Worm (Caenorhabditis elegans) whole organism, late embryonic: ENCODE data around the gene clec-226.

Source experiments
- C08G9.2 ChIP-seq: sonication (generic microtip); optimal IDR thresholded peaks from 2 replicates; lab custom pipeline; 2016; ENCODE audit warnings: mild to moderate bottlenecking, missing genetic modification characterization, moderate library complexity, missing compliant biosample characterization
- C38D4.7 ChIP-seq: fragments of 200-800 bp; sonication (Bioruptor generic); optimal IDR thresholded peaks from 2 replicates; lab custom pipeline; 2018; ENCODE audit warnings: mild to moderate bottlenecking, missing genetic modification characterization, moderate library complexity, missing compliant biosample characterization
- F13H6.1 ChIP-seq: sonication (generic microtip); optimal IDR thresholded peaks from 2 replicates; lab custom pipeline; 2016; ENCODE audit warnings: missing genetic modification characterization, missing compliant biosample characterization
- K09A11.1 ChIP-seq: sonication (generic microtip); optimal IDR thresholded peaks from 2 replicates; lab custom pipeline; 2017; ENCODE audit warnings: antibody characterized with exemption, mild to moderate bottlenecking, missing genetic modification characterization, missing compliant biosample characterization; ENCODE audit not compliant: insufficient read depth
- Y22D7AL.16 ChIP-seq: sonication (generic microtip); optimal IDR thresholded peaks from 2 replicates; lab custom pipeline; 2016; ENCODE audit warnings: missing genetic modification characterization, missing compliant biosample characterization
- ahr-1 ChIP-seq: sonication (generic microtip); optimal IDR thresholded peaks from 2 replicates; lab custom pipeline; 2016; ENCODE audit warnings: missing genetic modification characterization, missing compliant biosample characterization
- ceh-19 ChIP-seq: fragments of 200-800 bp; sonication (Bioruptor generic); optimal IDR thresholded peaks from 2 replicates; lab custom pipeline; 2018; ENCODE audit warnings: mild to moderate bottlenecking, missing genetic modification characterization, missing compliant biosample characterization
- ceh-22 ChIP-seq: sonication (generic microtip); optimal IDR thresholded peaks from 2 replicates; lab custom pipeline; 2017; ENCODE audit warnings: missing biosample characterization, missing genetic modification characterization
- ceh-24 ChIP-seq: sonication (generic microtip); optimal IDR thresholded peaks from 2 replicates; lab custom pipeline; 2016; ENCODE audit warnings: mild to moderate bottlenecking, missing genetic modification characterization, missing compliant biosample characterization
- ceh-31 ChIP-seq: sonication (generic microtip); optimal IDR thresholded peaks from 2 replicates; lab custom pipeline; 2016; ENCODE audit warnings: missing genetic modification characterization, missing compliant biosample characterization
- ceh-34 ChIP-seq: sonication (generic microtip); optimal IDR thresholded peaks from 2 replicates; lab custom pipeline; 2016; ENCODE audit warnings: mild to moderate bottlenecking, missing genetic modification characterization, missing compliant biosample characterization
- ceh-45 ChIP-seq: fragments of 200-800 bp; sonication (Bioruptor generic); IDR thresholded peaks from 2 replicates; pipeline ENCODE4 v1.3.6; 2022; ENCODE audit warnings: missing genetic modification reagents, missing genetic modification characterization, missing compliant biosample characterization
- ceh-6 ChIP-seq: fragments of 200-800 bp; sonication (Bioruptor generic); optimal IDR thresholded peaks from 2 replicates; lab custom pipeline; 2018; ENCODE audit warnings: mild to moderate bottlenecking, missing genetic modification characterization, missing compliant biosample characterization
- ceh-9 ChIP-seq: sonication (generic microtip); optimal IDR thresholded peaks from 2 replicates; lab custom pipeline; 2016; ENCODE audit warnings: mild to moderate bottlenecking, missing genetic modification characterization, inconsistent platforms, missing compliant biosample characterization
- che-1 ChIP-seq: sonication (generic microtip); optimal IDR thresholded peaks from 2 replicates; lab custom pipeline; 2016; ENCODE audit warnings: mild to moderate bottlenecking, missing genetic modification characterization, missing compliant biosample characterization
- ets-4 ChIP-seq: sonication (generic microtip); optimal IDR thresholded peaks from 2 replicates; lab custom pipeline; 2016; ENCODE audit warnings: missing genetic modification characterization, missing compliant biosample characterization
- fkh-10 ChIP-seq: fragments of 150-350 bp; optimal IDR thresholded peaks from 2 replicates; lab custom pipeline; 2014; ENCODE audit warnings: missing biosample characterization, missing genetic modification reagents, missing genetic modification characterization
- fkh-6 ChIP-seq: sonication (generic microtip); optimal IDR thresholded peaks from 2 replicates; lab custom pipeline; 2016; ENCODE audit warnings: missing genetic modification characterization, missing compliant biosample characterization
- hlh-15 ChIP-seq: sonication (generic microtip); optimal IDR thresholded peaks from 2 replicates; lab custom pipeline; 2016; ENCODE audit warnings: missing genetic modification characterization, missing compliant biosample characterization
- hlh-30 ChIP-seq: sonication (generic microtip); optimal IDR thresholded peaks from 2 replicates; lab custom pipeline; 2017; ENCODE audit warnings: antibody characterized with exemption, missing genetic modification characterization, missing compliant biosample characterization; ENCODE audit not compliant: insufficient read depth
- hlh-6 ChIP-seq: sonication (generic microtip); optimal IDR thresholded peaks from 2 replicates; lab custom pipeline; 2016; ENCODE audit warnings: missing genotype, missing genetic modification characterization, missing compliant biosample characterization
- mec-3 ChIP-seq: sonication (generic microtip); optimal IDR thresholded peaks from 2 replicates; lab custom pipeline; 2016; ENCODE audit warnings: borderline replicate concordance, missing genetic modification characterization, missing compliant biosample characterization
- nhr-11 ChIP-seq: fragments of 150-350 bp; optimal IDR thresholded peaks from 2 replicates; lab custom pipeline; 2014; ENCODE audit warnings: missing biosample characterization, missing genetic modification characterization
- nhr-232 ChIP-seq: sonication (generic microtip); optimal IDR thresholded peaks from 2 replicates; lab custom pipeline; 2016; ENCODE audit warnings: missing genetic modification characterization, missing compliant biosample characterization
- npax-4 ChIP-seq: sonication (generic microtip); optimal IDR thresholded peaks from 2 replicates; lab custom pipeline; 2016; ENCODE audit warnings: missing genetic modification characterization, missing compliant biosample characterization
- odd-2 ChIP-seq: sonication (generic microtip); optimal IDR thresholded peaks from 2 replicates; lab custom pipeline; 2017; ENCODE audit warnings: antibody characterized with exemption, mild to moderate bottlenecking, missing genetic modification characterization, missing compliant biosample characterization
- pag-3 ChIP-seq: sonication (generic microtip); optimal IDR thresholded peaks from 2 replicates; lab custom pipeline; 2016; ENCODE audit warnings: missing compliant biosample characterization, missing genetic modification characterization, borderline replicate concordance
- pha-4 ChIP-seq: fragments of 150-350 bp; optimal IDR thresholded peaks from 2 replicates; lab custom pipeline; 2018; ENCODE audit warnings: missing biosample characterization, missing genetic modification reagents, missing genetic modification characterization
- pqm-1 ChIP-seq: sonication (generic microtip); optimal IDR thresholded peaks from 2 replicates; lab custom pipeline; 2016; ENCODE audit warnings: missing genetic modification characterization, missing compliant biosample characterization
- pros-1 ChIP-seq: fragments of 150-350 bp; optimal IDR thresholded peaks from 2 replicates; lab custom pipeline; 2014; ENCODE audit warnings: missing biosample characterization, missing genetic modification reagents, missing genetic modification characterization
- rnt-1 ChIP-seq: sonication (generic microtip); optimal IDR thresholded peaks from 2 replicates; lab custom pipeline; 2016; ENCODE audit warnings: missing genetic modification characterization, missing compliant biosample characterization
- sdc-2 ChIP-seq: sonication (generic microtip); optimal IDR thresholded peaks from 2 replicates; lab custom pipeline; 2016; ENCODE audit warnings: missing genotype, missing genetic modification characterization, missing compliant biosample characterization
- sox-2 ChIP-seq: fragments of 200-800 bp; sonication (Bioruptor generic); IDR thresholded peaks from 2 replicates; pipeline ENCODE4 v1.3.6; 2022; ENCODE audit warnings: missing genetic modification reagents, missing genetic modification characterization, missing compliant biosample characterization
- syd-9 ChIP-seq: sonication (generic microtip); optimal IDR thresholded peaks from 2 replicates; lab custom pipeline; 2016; ENCODE audit warnings: mild to moderate bottlenecking, missing genetic modification characterization, moderate library complexity, missing compliant biosample characterization
- tbx-2 ChIP-seq: sonication (generic microtip); optimal IDR thresholded peaks from 2 replicates; lab custom pipeline; 2016; ENCODE audit warnings: missing genetic modification characterization, missing compliant biosample characterization
- unc-3 ChIP-seq, 2 experiments: fragments of 200-800 bp in 1 of 2; sonication (Bioruptor generic) in 1 of 2; sonication (generic microtip) in 1 of 2; conservative IDR thresholded peaks in 1 of 2; optimal IDR thresholded peaks in 1 of 2; 2 replicates each; pipeline versions ENCODE4 v1.3.6 to Lab custom; 2016 to 2022; ENCODE audit warnings: missing compliant biosample characterization in 2 of 2, missing genetic modification characterization in 2 of 2, missing genetic modification reagents in 1 of 2
- unc-55 ChIP-seq: sonication (generic microtip); optimal IDR thresholded peaks from 2 replicates; lab custom pipeline; 2017; ENCODE audit warnings: missing biosample characterization, missing genetic modification reagents, missing genetic modification characterization
- zip-5 ChIP-seq: sonication (generic microtip); optimal IDR thresholded peaks from 2 replicates; lab custom pipeline; 2016; ENCODE audit warnings: missing genetic modification characterization, missing compliant biosample characterization

Gene clec-226

ce11 chrV:13936850-13937249 lies 9.9 kb upstream of the clec-226 start, which contains the start of gene srw-145:
srw-145 (plus strand) TSS chrV:13937150.
- TF ChIP-seq nhr-232 (tag; lab: Kevin White, UChicago) = no peak
- TF ChIP-seq ceh-22 = no peak
- TF ChIP-seq F13H6.1 (tag; lab: Kevin White, UChicago) = no peak
- TF ChIP-seq zip-5 = no peak
- TF ChIP-seq ets-4 (tag; lab: Kevin White, UChicago) = no peak
- no peak for TF ChIP-seq fkh-6 (tag; lab: Kevin White, UChicago)
- TF ChIP-seq pros-1 (tag; lab: Kevin White, UChicago) = no peak
- TF ChIP-seq ceh-34 (tag; lab: Kevin White, UChicago) = no peak
- TF ChIP-seq ceh-19 = no peak
- no peak for TF ChIP-seq che-1 (tag; lab: Kevin White, UChicago)
- TF ChIP-seq sox-2 = no peak
- TF ChIP-seq unc-3 (GFP tag; conservative IDR thresholded peaks at IDR 0.05; lab: Robert Waterston, UW) = no peak
- TF ChIP-seq unc-3 (tag; optimal IDR thresholded peaks at IDR 0.05; lab: Kevin White, UChicago) = no peak
- TF ChIP-seq hlh-6 (tag; lab: Kevin White, UChicago) = no peak
- TF ChIP-seq K09A11.1 (tag; lab: Kevin White, UChicago) = no peak
- no peak for TF ChIP-seq fkh-10 (GFP tag; lab: Kevin White, UChicago)
- no peak for TF ChIP-seq npax-4
- TF ChIP-seq ceh-45 (GFP tag; lab: Robert Waterston, UW) = no peak
- no peak for TF ChIP-seq pqm-1 (tag; lab: Kevin White, UChicago)

ce11 chrV:13942082-13942481 lies 4.7 kb upstream of the clec-226 start, which contains the start of gene dpr-1:
dpr-1 (minus strand) TSS chrV:13942182.
- TF ChIP-seq ceh-24 (tag; lab: Kevin White, UChicago) (no peak), hlh-30 (tag; lab: Kevin White, UChicago) (no peak), nhr-11 (no peak), ceh-45 (GFP tag; lab: Robert Waterston, UW) (no peak), ahr-1 (tag; lab: Kevin White, UChicago) (no peak), pha-4 (tag; lab: Kevin White, UChicago) (no peak), sdc-2 (tag; lab: Kevin White, UChicago) (no peak), F13H6.1 (tag; lab: Kevin White, UChicago) (no peak), sox-2 (no peak), hlh-6 (tag; lab: Kevin White, UChicago) (no peak), ceh-6 (no peak), mec-3 (tag; lab: Kevin White, UChicago) (no peak), Y22D7AL.16 (no peak), pag-3 (tag; lab: Kevin White, UChicago) (no peak), tbx-2 (tag; lab: Kevin White, UChicago) (no peak), unc-55 (no peak), C08G9.2 (tag; lab: Kevin White, UChicago) (no peak)

- TF ChIP-seq odd-2 = no peak
- no peak for TF ChIP-seq C38D4.7
- no peak for TF ChIP-seq rnt-1 (tag; lab: Kevin White, UChicago)
- TF ChIP-seq tbx-2 (tag; lab: Kevin White, UChicago) = no peak
- TF ChIP-seq syd-9 (tag; lab: Kevin White, UChicago) = no peak
- no peak for TF ChIP-seq pha-4 (tag; lab: Kevin White, UChicago)
- TF ChIP-seq ceh-31 (tag; lab: Kevin White, UChicago) = no peak
- TF ChIP-seq hlh-15 (tag; lab: Kevin White, UChicago) = no peak
- TF ChIP-seq ceh-9 (tag; lab: Kevin White, UChicago) = no peak
- no peak for TF ChIP-seq K09A11.1 (tag; lab: Kevin White, UChicago)
Observed at ce11 chrV:13949010-13949409, 2.2 kb downstream of the clec-226 start, which contains the start of gene R10D12.6. R10D12.6 (plus strand) TSS chrV:13949310.
